Worm (Caenorhabditis elegans) whole organism, late embryonic: Measurements from ENCODE around the gene F31F4.11.
A peak's percentile ranks its signal among the peaks of the same experiment; 100 is the strongest.
"Not testable (repeated sequence)": the region's sequence is repeated elsewhere in the genome, so short reads cannot be mapped to it uniquely, and the experiment has no call there.

Experiments
- C08G9.2 ChIP-seq: sonication (generic microtip); optimal IDR thresholded peaks from 2 replicates; lab custom pipeline; 2016; ENCODE audit warnings: mild to moderate bottlenecking, missing genetic modification characterization, moderate library complexity, missing compliant biosample characterization
- F13H6.1 ChIP-seq: sonication (generic microtip); optimal IDR thresholded peaks from 2 replicates; lab custom pipeline; 2016; ENCODE audit warnings: missing genetic modification characterization, missing compliant biosample characterization
- K02D7.2 ChIP-seq: sonication (generic microtip); optimal IDR thresholded peaks from 2 replicates; lab custom pipeline; 2017; ENCODE audit warnings: mild to moderate bottlenecking, missing genetic modification characterization, missing compliant biosample characterization
- K09A11.1 ChIP-seq: sonication (generic microtip); optimal IDR thresholded peaks from 2 replicates; lab custom pipeline; 2017; ENCODE audit warnings: antibody characterized with exemption, mild to moderate bottlenecking, missing genetic modification characterization, missing compliant biosample characterization; ENCODE audit not compliant: insufficient read depth
- T23F11.4 ChIP-seq: fragments of 200-800 bp; sonication (Bioruptor generic); optimal IDR thresholded peaks from 2 replicates; lab custom pipeline; 2018; ENCODE audit warnings: mild to moderate bottlenecking, missing genetic modification characterization, missing compliant biosample characterization
- Y22D7AL.16 ChIP-seq: sonication (generic microtip); optimal IDR thresholded peaks from 2 replicates; lab custom pipeline; 2016; ENCODE audit warnings: missing genetic modification characterization, missing compliant biosample characterization
- ama-1 ChIP-seq: fragments of 150-350 bp; optimal IDR thresholded peaks from 2 replicates; lab custom pipeline; 2014
- ceh-14 ChIP-seq: sonication (generic microtip); optimal IDR thresholded peaks from 2 replicates; lab custom pipeline; 2016; ENCODE audit warnings: missing genotype, missing genetic modification characterization, missing compliant biosample characterization
- ceh-18 ChIP-seq: sonication (generic microtip); optimal IDR thresholded peaks from 2 replicates; lab custom pipeline; 2016; ENCODE audit warnings: missing genetic modification characterization, missing compliant biosample characterization
- ceh-19 ChIP-seq: fragments of 200-800 bp; sonication (Bioruptor generic); optimal IDR thresholded peaks from 2 replicates; lab custom pipeline; 2018; ENCODE audit warnings: mild to moderate bottlenecking, missing genetic modification characterization, missing compliant biosample characterization
- ceh-22 ChIP-seq: sonication (generic microtip); optimal IDR thresholded peaks from 2 replicates; lab custom pipeline; 2017; ENCODE audit warnings: missing biosample characterization, missing genetic modification characterization
- ceh-30 ChIP-seq: fragments of 150-350 bp; optimal IDR thresholded peaks from 2 replicates; lab custom pipeline; 2014; ENCODE audit warnings: missing biosample characterization, missing genetic modification characterization
- ceh-45 ChIP-seq: fragments of 200-800 bp; sonication (Bioruptor generic); IDR thresholded peaks from 2 replicates; pipeline ENCODE4 v1.3.6; 2022; ENCODE audit warnings: missing genetic modification reagents, missing genetic modification characterization, missing compliant biosample characterization
- ceh-48 ChIP-seq: sonication (generic microtip); optimal IDR thresholded peaks from 2 replicates; lab custom pipeline; 2016; ENCODE audit warnings: missing genetic modification characterization, inconsistent platforms, missing compliant biosample characterization
- ceh-9 ChIP-seq: sonication (generic microtip); optimal IDR thresholded peaks from 2 replicates; lab custom pipeline; 2016; ENCODE audit warnings: mild to moderate bottlenecking, missing genetic modification characterization, inconsistent platforms, missing compliant biosample characterization
- che-1 ChIP-seq: sonication (generic microtip); optimal IDR thresholded peaks from 2 replicates; lab custom pipeline; 2016; ENCODE audit warnings: mild to moderate bottlenecking, missing genetic modification characterization, missing compliant biosample characterization
- elt-2 ChIP-seq: sonication (generic microtip); optimal IDR thresholded peaks from 2 replicates; lab custom pipeline; 2016; ENCODE audit warnings: missing genetic modification reagents, missing genetic modification characterization, missing compliant biosample characterization
- ets-4 ChIP-seq: sonication (generic microtip); optimal IDR thresholded peaks from 2 replicates; lab custom pipeline; 2016; ENCODE audit warnings: missing genetic modification characterization, missing compliant biosample characterization
- eyg-1 ChIP-seq: sonication (generic microtip); optimal IDR thresholded peaks from 2 replicates; lab custom pipeline; 2016; ENCODE audit warnings: missing genotype, missing genetic modification characterization, missing compliant biosample characterization
- fkh-10 ChIP-seq: fragments of 150-350 bp; optimal IDR thresholded peaks from 2 replicates; lab custom pipeline; 2014; ENCODE audit warnings: missing biosample characterization, missing genetic modification reagents, missing genetic modification characterization
- hlh-13 ChIP-seq: fragments of 200-800 bp; sonication (Bioruptor generic); optimal IDR thresholded peaks from 2 replicates; lab custom pipeline; 2018; ENCODE audit warnings: mild to moderate bottlenecking, missing genetic modification characterization, missing compliant biosample characterization
- hlh-30 ChIP-seq: sonication (generic microtip); optimal IDR thresholded peaks from 2 replicates; lab custom pipeline; 2017; ENCODE audit warnings: antibody characterized with exemption, missing genetic modification characterization, missing compliant biosample characterization; ENCODE audit not compliant: insufficient read depth
- hlh-6 ChIP-seq: sonication (generic microtip); optimal IDR thresholded peaks from 2 replicates; lab custom pipeline; 2016; ENCODE audit warnings: missing genotype, missing genetic modification characterization, missing compliant biosample characterization
- lin-11 ChIP-seq: fragments of 200-800 bp; sonication (Bioruptor generic); optimal IDR thresholded peaks from 2 replicates; lab custom pipeline; 2018; ENCODE audit warnings: mild to moderate bottlenecking, missing genetic modification characterization, missing compliant biosample characterization
- madf-2 ChIP-seq: sonication (generic microtip); optimal IDR thresholded peaks from 2 replicates; lab custom pipeline; 2017; ENCODE audit warnings: missing genetic modification characterization, missing compliant biosample characterization
- mec-3 ChIP-seq: sonication (generic microtip); optimal IDR thresholded peaks from 2 replicates; lab custom pipeline; 2016; ENCODE audit warnings: borderline replicate concordance, missing genetic modification characterization, missing compliant biosample characterization
- nfya-1 ChIP-seq: sonication (generic microtip); optimal IDR thresholded peaks from 2 replicates; lab custom pipeline; 2017; ENCODE audit warnings: missing genetic modification characterization, mild to moderate bottlenecking, missing compliant biosample characterization, antibody characterized with exemption, moderate library complexity
- nhr-232 ChIP-seq: sonication (generic microtip); optimal IDR thresholded peaks from 2 replicates; lab custom pipeline; 2016; ENCODE audit warnings: missing genetic modification characterization, missing compliant biosample characterization
- npax-4 ChIP-seq: sonication (generic microtip); optimal IDR thresholded peaks from 2 replicates; lab custom pipeline; 2016; ENCODE audit warnings: missing genetic modification characterization, missing compliant biosample characterization
- odd-2 ChIP-seq: sonication (generic microtip); optimal IDR thresholded peaks from 2 replicates; lab custom pipeline; 2017; ENCODE audit warnings: antibody characterized with exemption, mild to moderate bottlenecking, missing genetic modification characterization, missing compliant biosample characterization
- pag-3 ChIP-seq: sonication (generic microtip); optimal IDR thresholded peaks from 2 replicates; lab custom pipeline; 2016; ENCODE audit warnings: missing compliant biosample characterization, missing genetic modification characterization, borderline replicate concordance
- pha-2 ChIP-seq: sonication (generic microtip); optimal IDR thresholded peaks from 2 replicates; lab custom pipeline; 2017; ENCODE audit warnings: mild to moderate bottlenecking, missing genetic modification characterization, missing compliant biosample characterization
- pha-4 ChIP-seq: fragments of 150-350 bp; optimal IDR thresholded peaks from 2 replicates; lab custom pipeline; 2018; ENCODE audit warnings: missing biosample characterization, missing genetic modification reagents, missing genetic modification characterization
- ref-2 ChIP-seq: sonication (generic microtip); optimal IDR thresholded peaks from 2 replicates; lab custom pipeline; 2016; ENCODE audit warnings: missing genetic modification characterization, missing compliant biosample characterization
- rnt-1 ChIP-seq: sonication (generic microtip); optimal IDR thresholded peaks from 2 replicates; lab custom pipeline; 2016; ENCODE audit warnings: missing genetic modification characterization, missing compliant biosample characterization
- sox-4 ChIP-seq: sonication (generic microtip); optimal IDR thresholded peaks from 2 replicates; lab custom pipeline; 2017; ENCODE audit warnings: mild to moderate bottlenecking, missing genetic modification characterization, inconsistent platforms, missing compliant biosample characterization
- tbx-2 ChIP-seq: sonication (generic microtip); optimal IDR thresholded peaks from 2 replicates; lab custom pipeline; 2016; ENCODE audit warnings: missing genetic modification characterization, missing compliant biosample characterization
- ttx-3 ChIP-seq: sonication (generic microtip); optimal IDR thresholded peaks from 2 replicates; lab custom pipeline; 2016; ENCODE audit warnings: missing genetic modification reagents, missing genetic modification characterization, missing compliant biosample characterization
- unc-3 ChIP-seq, 2 experiments: fragments of 200-800 bp in 1 of 2; sonication (Bioruptor generic) in 1 of 2; sonication (generic microtip) in 1 of 2; conservative IDR thresholded peaks in 1 of 2; optimal IDR thresholded peaks in 1 of 2; 2 replicates each; pipeline versions ENCODE4 v1.3.6 to Lab custom; 2016 to 2022; ENCODE audit warnings: missing compliant biosample characterization in 2 of 2, missing genetic modification characterization in 2 of 2, missing genetic modification reagents in 1 of 2
- unc-42 ChIP-seq: sonication (generic microtip); optimal IDR thresholded peaks from 2 replicates; lab custom pipeline; 2016; ENCODE audit warnings: missing genotype, missing genetic modification characterization, missing compliant biosample characterization
- unc-55 ChIP-seq: sonication (generic microtip); optimal IDR thresholded peaks from 2 replicates; lab custom pipeline; 2017; ENCODE audit warnings: missing biosample characterization, missing genetic modification reagents, missing genetic modification characterization
- unc-86 ChIP-seq: sonication (generic microtip); optimal IDR thresholded peaks from 2 replicates; lab custom pipeline; 2016; ENCODE audit warnings: missing genetic modification characterization, missing compliant biosample characterization

The F31F4.11 gene

ce11 chrV:667459-667858 lies 3.2 kb upstream of the F31F4.11 start, which contains the start of gene nhr-180:
Gene nhr-180 (minus strand): TSS chrV:667510.
- TF ChIP-seq ceh-9 (tag; lab: Kevin White, UChicago) (no peak), Y22D7AL.16 (tag; lab: Kevin White, UChicago) (no peak), lin-11 (tag; lab: Kevin White, UChicago) (no peak), ceh-14 (no peak), unc-86 (tag; lab: Kevin White, UChicago) (no peak), pha-2 (tag; lab: Kevin White, UChicago) (no peak), npax-4 (tag; lab: Kevin White, UChicago) (no peak), K02D7.2 (tag; lab: Kevin White, UChicago) (no peak), unc-3 (GFP tag; conservative IDR thresholded peaks at IDR 0.05; lab: Robert Waterston, UW) (no peak), unc-3 (tag; optimal IDR thresholded peaks at IDR 0.05; lab: Kevin White, UChicago) (no peak), madf-2 (tag; lab: Kevin White, UChicago) (no peak), mec-3 (tag; lab: Kevin White, UChicago) (no peak), C08G9.2 (tag; lab: Kevin White, UChicago) (no peak), sox-4 (tag; lab: Kevin White, UChicago) (no peak), ceh-22 (no peak), hlh-6 (tag; lab: Kevin White, UChicago) (no peak), unc-55 (GFP tag; lab: Kevin White, UChicago) (no peak), nhr-232 (tag; lab: Kevin White, UChicago) (no peak), unc-42 (tag; lab: Kevin White, UChicago) (no peak), ets-4 (tag; lab: Kevin White, UChicago) (no peak), eyg-1 (no peak)

DNA sequence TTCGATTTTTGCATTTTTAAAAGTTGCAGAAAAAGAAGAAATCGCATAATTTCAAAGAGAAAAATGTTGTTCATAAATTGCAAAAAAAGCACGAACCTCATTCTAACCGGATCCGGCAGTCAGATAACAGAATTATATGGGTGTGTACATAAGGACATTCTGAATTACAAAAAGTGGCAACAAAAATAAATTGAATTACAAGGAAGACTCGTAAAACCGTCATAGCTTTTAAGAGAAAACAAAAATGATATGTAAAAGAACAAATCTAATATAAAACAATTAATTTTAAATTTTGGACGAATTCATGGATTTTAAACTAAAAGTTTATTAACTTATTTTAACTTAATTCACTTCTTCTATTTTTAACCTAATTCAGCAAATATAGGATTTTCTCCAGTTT lies 4.0 kb downstream of the F31F4.11 start, which contains the start of gene F31F4.17:
TSS of gene F31F4.17 (minus strand) at position 101 of the 400 bp plus-strand sequence.
- TF ChIP-seq pha-4 (tag; lab: Kevin White, UChicago) (no peak), C08G9.2 (tag; lab: Kevin White, UChicago) (no peak), pag-3 (no peak), pha-2 (tag; lab: Kevin White, UChicago) (no peak), odd-2 (no peak), ceh-30 (no peak), rnt-1 (tag; lab: Kevin White, UChicago) (no peak), K09A11.1 (no peak), ama-1 (lab: Kevin White, UChicago) (no peak), elt-2 (tag; lab: Kevin White, UChicago) (no peak), nhr-232 (tag; lab: Kevin White, UChicago) (no peak), hlh-13 (GFP tag; lab: Kevin White, UChicago) (no peak), ceh-18 (tag; lab: Kevin White, UChicago) (no peak), ets-4 (tag; lab: Kevin White, UChicago) (no peak), nfya-1 (no peak), ceh-22 (no peak), hlh-30 (tag; lab: Kevin White, UChicago) (no peak)
- TF ChIP-seq, all 69 proteins: peak for 0

- TF ChIP-seq unc-3 (GFP tag; conservative IDR thresholded peaks at IDR 0.05; lab: Robert Waterston, UW): 0 out of 2 replicates have a peak, but pooled peaks have one; percentile 49
- TF ChIP-seq unc-3 (tag; optimal IDR thresholded peaks at IDR 0.05; lab: Kevin White, UChicago): not testable (repeated sequence)
These were observed 6.1 kb downstream of the F31F4.11 start for ce11 chrV:658140-658539.

ce11 chrV:657678-658077 lies 6.6 kb downstream of the F31F4.11 start, which contains the start of gene srh-246:
Gene srh-246 (minus strand): TSS chrV:657778.
- TF ChIP-seq tbx-2 (tag; lab: Kevin White, UChicago): no peak
- no peak for TF ChIP-seq hlh-13 (GFP tag; lab: Kevin White, UChicago)
- no peak for TF ChIP-seq fkh-10 (GFP tag; lab: Kevin White, UChicago)
- no peak for TF ChIP-seq ceh-45 (GFP tag; lab: Robert Waterston, UW)
- no peak for TF ChIP-seq F13H6.1 (tag; lab: Kevin White, UChicago)
- no peak for TF ChIP-seq ceh-48
- no peak for TF ChIP-seq ttx-3 (tag; lab: Kevin White, UChicago)
- TF ChIP-seq npax-4 (tag; lab: Kevin White, UChicago): no peak
- no peak for TF ChIP-seq ets-4 (tag; lab: Kevin White, UChicago)
- no peak for TF ChIP-seq ceh-19 (GFP tag; lab: Kevin White, UChicago)
- no peak for TF ChIP-seq sox-4 (tag; lab: Kevin White, UChicago)
- TF ChIP-seq T23F11.4 (GFP tag; lab: Kevin White, UChicago): no peak
- no peak for TF ChIP-seq ceh-18 (tag; lab: Kevin White, UChicago)
- TF ChIP-seq ceh-14: no peak
- TF ChIP-seq ref-2 (tag; lab: Kevin White, UChicago): no peak
- no peak for TF ChIP-seq ceh-9 (tag; lab: Kevin White, UChicago)
- no peak for TF ChIP-seq nfya-1
- TF ChIP-seq ceh-30: no peak
- TF ChIP-seq che-1 (tag; lab: Kevin White, UChicago): no peak
- TF ChIP-seq K09A11.1: no peak
- TF ChIP-seq, all 69 proteins: peak for 0
